Fruit fly (Drosophila melanogaster): Measurements from ENCODE around the gene mRpL45.

The mRpL45 gene

dm6 chr3R:22590668-22591275 lies 27.5 kb upstream of the mRpL45 start (continued):
- TF ChIP-seq Xrp1 (GFP tag; IDR thresholded peaks at IDR 0.05): peak; percentile 52
- peak; percentile 51; the same call in 1 of the 4 replicates for TF ChIP-seq chinmo (GFP tag; IDR thresholded peaks at IDR 0.05; ENCODE audit: partially characterized antibody)
- peak; percentile 20 for TF ChIP-seq Hmr (GFP tag; optimal IDR thresholded peaks at IDR 0.05)
- peak; percentile 39 for TF ChIP-seq CG2116 (GFP tag; optimal IDR thresholded peaks at IDR 0.05)
- TF ChIP-seq CG2129 (GFP tag; IDR thresholded peaks at IDR 0.05; ENCODE audit: partially characterized antibody): no peak
- peak; percentile 22; the same call in 1 of the 2 replicates for TF ChIP-seq CG5953 (GFP tag; IDR thresholded peaks at IDR 0.05)
- TF ChIP-seq vvl (GFP tag; IDR thresholded peaks at IDR 0.05): peak; percentile 12; the same call in 1 of the 2 replicates
- TF ChIP-seq HLH4C (GFP tag; IDR thresholded peaks at IDR 0.05; ENCODE audit: partially characterized antibody): no peak
- peak; percentile 34 for TF ChIP-seq CG15269 (tag; optimal IDR thresholded peaks at IDR 0.05)

dm6 chr3R:22594257-22594656 lies 24.0 kb upstream of the mRpL45 start:
- TF ChIP-seq Drgx (GFP tag; IDR thresholded peaks at IDR 0.05) (0 out of 2 replicates have a peak, but pooled peaks have one; percentile 59), CG12659 (GFP tag; optimal IDR thresholded peaks at IDR 0.05) (no peak), abd-A (tag; optimal IDR thresholded peaks at IDR 0.05) (no peak), CG4282 (GFP tag; optimal IDR thresholded peaks at IDR 0.05) (no peak), Lim3 (GFP tag; IDR thresholded peaks at IDR 0.05) (no peak), CG15479 (GFP tag; optimal IDR thresholded peaks at IDR 0.05) (no peak), gem (tag; optimal IDR thresholded peaks at IDR 0.05) (peak; percentile 19), zen (tag; optimal IDR thresholded peaks at IDR 0.05) (no peak)

dm6 chr3R:22595293-22595868 lies 22.9 kb upstream of the mRpL45 start:
- TF ChIP-seq Vsx1 (GFP tag; optimal IDR thresholded peaks at IDR 0.05) (peak; percentile 26), Pdp1 (GFP tag; optimal IDR thresholded peaks at IDR 0.05) (peak in 1 of 2 experiments; percentile 96), CG15514 (GFP tag; optimal IDR thresholded peaks at IDR 0.05) (peak; percentile 38), gro (GFP tag; optimal IDR thresholded peaks at IDR 0.05) (peak; percentile 85), CG34376 (GFP tag; optimal IDR thresholded peaks at IDR 0.05) (peak; percentile 80), CG10543 (GFP tag; optimal IDR thresholded peaks at IDR 0.05) (peak; percentile 17), CG8944 (GFP tag; optimal IDR thresholded peaks at IDR 0.05) (no peak), CG3281 (GFP tag; optimal IDR thresholded peaks at IDR 0.05) (peak; percentile 4), sens (GFP tag) (peak; percentile 71), CG9609 (GFP tag; optimal IDR thresholded peaks at IDR 0.05) (no peak), CG2678 (tag; optimal IDR thresholded peaks at IDR 0.05) (peak; percentile 10), vnd (GFP tag; IDR thresholded peaks at IDR 0.05; ENCODE audit: partially characterized antibody) (0 out of 3 replicates have a peak, but pooled peaks have one; percentile 29), CG2199 (GFP tag; IDR thresholded peaks at IDR 0.05) (0 out of 3 replicates have a peak, but pooled peaks have one; percentile 15), HmgZ (tag; optimal IDR thresholded peaks at IDR 0.05) (peak; percentile 30), CG12769 (tag; optimal IDR thresholded peaks at IDR 0.05) (peak; percentile 45), gsb (GFP tag; IDR thresholded peaks at IDR 0.05) (no peak), chinmo (GFP tag; IDR thresholded peaks at IDR 0.05; ENCODE audit: partially characterized antibody) (0 out of 4 replicates have a peak, but pooled peaks have one; percentile 13), otp (GFP tag; IDR thresholded peaks at IDR 0.05) (no peak), Med (GFP tag) (peak; percentile 59), Fer1 (GFP tag; optimal IDR thresholded peaks at IDR 0.05) (no peak), Rfx (GFP tag; IDR thresholded peaks at IDR 0.05) (peak; percentile 39; the same call in 1 of the 2 replicates), mirr (GFP tag; optimal IDR thresholded peaks at IDR 0.05) (peak; percentile 62), tio (GFP tag; optimal IDR thresholded peaks at IDR 0.05) (no peak), sug (tag; optimal IDR thresholded peaks at IDR 0.05) (peak; percentile 88), CG8290 (GFP tag; optimal IDR thresholded peaks at IDR 0.05) (no peak), CG8290 (tag; optimal IDR thresholded peaks at IDR 0.05) (peak in 1 of 2 experiments; percentile 5), Eip74EF (GFP tag; optimal IDR thresholded peaks at IDR 0.05) (peak in 1 of 2 experiments; percentile 9), repo (GFP tag; optimal IDR thresholded peaks at IDR 0.05) (no peak), CG12942 (GFP tag; optimal IDR thresholded peaks at IDR 0.05) (no peak)
